Fruit fly (Drosophila melanogaster) whole organism, pupa: ENCODE results near the gene CG14957.

Experiments
- CG10348 ChIP-seq: fragments of 200-800 bp; sonication (Bioruptor generic); IDR thresholded peaks from 2 replicates; pipeline ENCODE4 v1.3.6; 2022; ENCODE audit warnings: missing biosample characterization, missing genetic modification characterization
- CG12605 ChIP-seq: fragments of 200-800 bp; sonication (Bioruptor generic); IDR thresholded peaks from 2 replicates; pipeline ENCODE4 v1.3.6; 2022; ENCODE audit warnings: missing biosample characterization, missing genetic modification characterization
- CG13204 ChIP-seq: fragments of 200-800 bp; sonication (Bioruptor generic); optimal IDR thresholded peaks from 2 replicates; lab custom pipeline; 2018; ENCODE audit warnings: missing biosample characterization, mild to moderate bottlenecking, missing genetic modification characterization, moderate library complexity
- CG14655 ChIP-seq: fragments of 200-800 bp; sonication (Bioruptor generic); optimal IDR thresholded peaks from 3 replicates; lab custom pipeline; 2017; ENCODE audit warnings: mild to moderate bottlenecking, missing biosample characterization, missing genetic modification reagents, missing genetic modification characterization
- CG15710 ChIP-seq: fragments of 200-800 bp; sonication (Bioruptor generic); optimal IDR thresholded peaks from 2 replicates; lab custom pipeline; 2018; ENCODE audit warnings: missing biosample characterization, mild to moderate bottlenecking, missing genetic modification characterization, moderate library complexity
- CG17806 ChIP-seq: fragments of 200-800 bp; sonication (Bioruptor generic); optimal IDR thresholded peaks from 2 replicates; lab custom pipeline; 2018; ENCODE audit warnings: missing biosample characterization, mild to moderate bottlenecking, missing genetic modification characterization, moderate library complexity
- CG32121 ChIP-seq: fragments of 200-800 bp; sonication (Bioruptor generic); IDR thresholded peaks from 2 replicates; pipeline ENCODE4 v1.3.6; 2022; ENCODE audit warnings: missing biosample characterization, missing genetic modification characterization
- CG34367 ChIP-seq: fragments of 200-800 bp; sonication (Bioruptor generic); optimal IDR thresholded peaks from 2 replicates; lab custom pipeline; 2018; ENCODE audit warnings: missing biosample characterization, mild to moderate bottlenecking, missing genetic modification characterization
- CG4496 ChIP-seq: fragments of 200-800 bp; sonication (Bioruptor generic); IDR thresholded peaks from 3 replicates; pipeline ENCODE4 v1.3.6; 2022; ENCODE audit warnings: missing biosample characterization, missing genetic modification characterization
- CG8159 ChIP-seq: fragments of 200-800 bp; sonication (Bioruptor generic); optimal IDR thresholded peaks from 3 replicates; lab custom pipeline; 2018; ENCODE audit warnings: missing biosample characterization, mild to moderate bottlenecking, missing genetic modification characterization, moderate library complexity
- CG8301 ChIP-seq: fragments of 200-800 bp; sonication (Bioruptor generic); optimal IDR thresholded peaks from 2 replicates; lab custom pipeline; 2018; ENCODE audit warnings: missing biosample characterization, mild to moderate bottlenecking, missing genetic modification characterization
- CG9948 ChIP-seq: fragments of 200-800 bp; sonication (Bioruptor generic); optimal IDR thresholded peaks from 2 replicates; lab custom pipeline; 2018; ENCODE audit warnings: missing biosample characterization, mild to moderate bottlenecking, missing genetic modification characterization, moderate library complexity
- D1 ChIP-seq: fragments of 200-800 bp; sonication (Bioruptor generic); optimal IDR thresholded peaks from 2 replicates; lab custom pipeline; 2018; ENCODE audit warnings: missing biosample characterization, mild to moderate bottlenecking, missing genetic modification characterization, moderate library complexity
- EcR ChIP-seq: fragments of 200-800 bp; sonication (Bioruptor generic); optimal IDR thresholded peaks from 3 replicates; lab custom pipeline; 2019; ENCODE audit warnings: missing biosample characterization, missing genetic modification characterization, mild to moderate bottlenecking, moderate library complexity, missing genetic modification reagents
- Ets98B ChIP-seq: fragments of 200-800 bp; sonication (Bioruptor generic); IDR thresholded peaks from 2 replicates; pipeline ENCODE4 v1.3.6; 2022; ENCODE audit warnings: missing biosample characterization, missing genetic modification characterization
- Pif1A ChIP-seq: fragments of 200-800 bp; sonication (Bioruptor generic); optimal IDR thresholded peaks from 3 replicates; lab custom pipeline; 2016; ENCODE audit warnings: missing biosample characterization, missing genetic modification characterization
- Pif1B ChIP-seq: fragments of 200-800 bp; sonication (Bioruptor generic); optimal IDR thresholded peaks from 3 replicates; lab custom pipeline; 2016; ENCODE audit warnings: missing biosample characterization, missing genetic modification characterization
- Snoo ChIP-seq: fragments of 200-800 bp; sonication (Bioruptor generic); optimal IDR thresholded peaks from 3 replicates; lab custom pipeline; 2017; ENCODE audit warnings: missing biosample characterization, mild to moderate bottlenecking, missing genetic modification characterization, inconsistent platforms
- fd96Ca ChIP-seq: fragments of 200-800 bp; sonication (Bioruptor generic); IDR thresholded peaks from 3 replicates; pipeline ENCODE4 v1.3.6; 2022; ENCODE audit warnings: missing biosample characterization, missing genetic modification characterization
- gl ChIP-seq: fragments of 200-800 bp; sonication (Bioruptor generic); optimal IDR thresholded peaks from 2 replicates; lab custom pipeline; 2018; ENCODE audit warnings: missing biosample characterization, mild to moderate bottlenecking, missing genetic modification characterization
- rn ChIP-seq: fragments of 200-800 bp; sonication (Bioruptor generic); IDR thresholded peaks from 2 replicates; pipeline ENCODE4 v1.3.6; 2022; ENCODE audit warnings: missing biosample characterization, missing genetic modification characterization

The CG14957 gene

DNA sequence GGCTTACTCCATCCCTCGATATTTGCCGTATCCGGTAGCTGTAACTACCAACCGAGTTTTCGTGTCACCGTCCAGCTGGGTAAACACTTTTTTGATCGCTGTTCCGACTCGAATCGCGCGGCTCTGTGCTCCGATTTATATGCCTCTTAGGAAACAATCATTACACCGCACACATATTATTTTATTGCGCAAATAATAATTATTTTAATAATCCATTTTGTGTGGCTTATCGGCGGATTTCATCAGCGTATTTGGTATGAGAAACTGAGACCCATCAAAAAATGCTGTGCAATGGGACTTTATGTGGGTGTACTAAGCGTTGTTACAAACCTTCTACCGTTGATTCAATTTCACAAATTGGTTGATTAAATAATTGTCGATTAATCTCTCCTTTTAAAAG lies 15.7 kb downstream of the CG14957 start, which contains the start of gene CG32271:
CG32271 (minus strand) TSS at position 101 of the 400 bp plus-strand sequence.
- TF ChIP-seq CG32121 (GFP tag; lab: Robert Waterston, UW) = no peak
- TF ChIP-seq Snoo = no peak
- TF ChIP-seq EcR (GFP tag; lab: Kevin White, UChicago) = no peak
- TF ChIP-seq Ets98B = no peak
- no peak for TF ChIP-seq CG12605 (GFP tag; lab: Robert Waterston, UW)
- TF ChIP-seq CG9948 (tag; lab: Kevin White, UChicago) = no peak
- no peak for TF ChIP-seq CG14655
- TF ChIP-seq gl (tag; lab: Kevin White, UChicago) = no peak
- no peak for TF ChIP-seq fd96Ca (GFP tag; lab: Robert Waterston, UW)
- TF ChIP-seq D1 = no peak
- no peak for TF ChIP-seq CG10348 (GFP tag; lab: Robert Waterston, UW)
- TF ChIP-seq CG34367 (tag; lab: Kevin White, UChicago) = no peak
- no peak for TF ChIP-seq CG17806
- TF ChIP-seq, all 21 proteins: peak for 0

DNA sequence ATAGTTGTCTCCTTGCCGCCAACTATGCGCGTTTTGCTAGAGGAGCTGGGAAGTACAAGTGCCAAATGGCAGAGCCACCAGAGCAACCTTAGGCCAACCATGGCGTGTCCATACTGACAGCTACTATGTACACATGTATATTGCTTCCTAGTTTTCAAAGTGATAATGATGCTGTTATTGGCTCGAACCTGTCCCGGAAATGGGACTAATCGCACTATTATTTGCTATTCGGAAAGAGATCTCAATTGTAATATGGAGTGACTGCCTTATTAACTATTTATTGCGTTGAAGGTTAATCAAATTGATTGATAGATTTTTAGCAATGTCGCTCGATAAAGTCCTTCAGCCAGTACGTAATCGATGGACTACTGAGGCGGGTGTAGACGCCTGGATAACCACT lies 17.0 kb downstream of the CG14957 start, which contains the start of gene CG33159:
CG33159 (minus strand) TSS at position 101 of the 400 bp plus-strand sequence.
- TF ChIP-seq D1 (no peak), CG9948 (tag; lab: Kevin White, UChicago) (no peak), gl (tag; lab: Kevin White, UChicago) (no peak), CG4496 (GFP tag; lab: Robert Waterston, UW) (no peak), CG17806 (no peak), Pif1B (GFP tag; lab: Kevin White, UChicago) (no peak), Pif1A (GFP tag; lab: Kevin White, UChicago) (no peak), rn (GFP tag; lab: Robert Waterston, UW) (no peak), CG14655 (no peak), EcR (GFP tag; lab: Kevin White, UChicago) (no peak), CG34367 (tag; lab: Kevin White, UChicago) (no peak), fd96Ca (GFP tag; lab: Robert Waterston, UW) (no peak), CG10348 (GFP tag; lab: Robert Waterston, UW) (no peak), CG12605 (GFP tag; lab: Robert Waterston, UW) (no peak), Ets98B (no peak), CG13204 (no peak), Snoo (no peak), CG32121 (GFP tag; lab: Robert Waterston, UW) (no peak), CG8159 (no peak), CG8301 (tag; lab: Kevin White, UChicago) (no peak)
- TF ChIP-seq, all 21 proteins: peak for 0

DNA sequence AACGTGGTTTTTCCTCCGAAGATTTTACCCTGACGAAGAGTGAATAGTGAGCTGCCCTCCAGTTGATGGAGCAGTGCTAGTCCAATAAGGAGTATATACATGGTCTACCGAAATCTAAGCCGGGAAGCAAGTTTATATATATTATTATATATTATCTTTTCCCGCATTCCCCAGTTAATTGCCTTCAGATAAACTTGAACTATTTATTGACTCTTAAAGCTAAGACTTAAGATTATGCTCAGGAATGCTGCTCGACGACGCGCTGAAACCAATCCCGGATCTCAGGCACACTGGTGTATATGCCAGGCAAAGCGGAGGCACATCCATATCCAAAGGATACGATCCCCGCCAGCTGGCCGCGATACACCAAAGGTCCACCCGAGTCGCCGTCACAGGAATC lies 18.0 kb downstream of the CG14957 start, which contains the start of gene CG32277:
CG32277 (minus strand) TSS at position 101 of the 400 bp plus-strand sequence.
- TF ChIP-seq CG8301 (tag; lab: Kevin White, UChicago) = no peak
- no peak for TF ChIP-seq Snoo
- TF ChIP-seq rn (GFP tag; lab: Robert Waterston, UW) = no peak
- TF ChIP-seq CG10348 (GFP tag; lab: Robert Waterston, UW) = no peak
- no peak for TF ChIP-seq Pif1B (GFP tag; lab: Kevin White, UChicago)

DNA sequence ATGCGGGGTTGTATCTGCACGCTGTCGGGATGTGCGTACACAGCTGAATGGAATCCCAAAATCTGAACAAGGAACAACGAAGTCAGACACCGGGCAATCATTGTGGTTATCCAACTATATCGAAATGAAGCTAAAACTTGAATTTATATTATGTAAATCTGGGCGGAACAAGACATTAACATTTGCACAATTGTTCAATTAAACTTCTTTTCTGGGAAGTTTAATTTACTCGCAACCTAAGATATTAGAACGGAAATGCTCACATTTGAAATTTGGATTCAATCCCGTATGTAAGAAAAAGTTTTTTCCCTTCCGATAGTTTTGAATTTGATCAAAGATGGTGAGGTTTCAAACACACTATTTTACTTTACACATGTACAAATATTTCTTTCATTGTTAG lies 18.9 kb downstream of the CG14957 start, which contains the start of gene CG33160:
CG33160 (minus strand) TSS at position 101 of the 400 bp plus-strand sequence.
- TF ChIP-seq CG17806 = no peak
- TF ChIP-seq gl (tag; lab: Kevin White, UChicago) = no peak
- TF ChIP-seq CG10348 (GFP tag; lab: Robert Waterston, UW) = no peak
- no peak for TF ChIP-seq CG15710 (tag; lab: Kevin White, UChicago)
- no peak for TF ChIP-seq Pif1A (GFP tag; lab: Kevin White, UChicago)
- no peak for TF ChIP-seq CG14655
- no peak for TF ChIP-seq rn (GFP tag; lab: Robert Waterston, UW)
- TF ChIP-seq CG13204 = no peak
- TF ChIP-seq Ets98B = no peak
- no peak for TF ChIP-seq CG34367 (tag; lab: Kevin White, UChicago)
- no peak for TF ChIP-seq EcR (GFP tag; lab: Kevin White, UChicago)

DNA sequence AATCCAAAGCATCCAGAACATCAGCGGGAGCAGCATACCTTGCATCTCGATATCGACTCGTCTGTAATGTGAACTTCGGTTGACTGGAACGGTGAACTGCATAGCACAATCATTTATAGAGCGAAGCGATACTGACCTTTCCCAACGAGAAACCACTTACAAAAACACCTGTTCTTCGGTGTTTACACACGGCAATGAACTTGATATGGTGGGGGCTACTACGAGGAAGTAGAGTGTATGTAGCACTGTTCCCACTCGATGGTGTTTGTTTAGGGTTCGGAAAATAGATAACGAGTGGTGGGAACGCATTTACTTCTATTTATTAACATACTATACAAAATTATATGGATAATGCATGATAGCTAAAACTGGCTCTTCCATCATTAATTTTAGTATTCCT lies 21.5 kb downstream of the CG14957 start, which contains the start of the genes CG32269 and CG32270:
CG32269 (minus strand) TSS at position 91 of the 400 bp plus-strand sequence.
CG32270 (minus strand) TSS at position 91 of the 400 bp plus-strand sequence.
- TF ChIP-seq fd96Ca (GFP tag; lab: Robert Waterston, UW) (no peak), Ets98B (no peak), CG32121 (GFP tag; lab: Robert Waterston, UW) (no peak), gl (tag; lab: Kevin White, UChicago) (no peak), Snoo (no peak), Pif1B (GFP tag; lab: Kevin White, UChicago) (no peak), CG17806 (no peak), CG15710 (tag; lab: Kevin White, UChicago) (no peak), CG14655 (no peak), CG13204 (no peak), CG10348 (GFP tag; lab: Robert Waterston, UW) (no peak), CG9948 (tag; lab: Kevin White, UChicago) (no peak), CG8159 (no peak), CG8301 (tag; lab: Kevin White, UChicago) (no peak), CG4496 (GFP tag; lab: Robert Waterston, UW) (no peak), EcR (GFP tag; lab: Kevin White, UChicago) (no peak)

DNA sequence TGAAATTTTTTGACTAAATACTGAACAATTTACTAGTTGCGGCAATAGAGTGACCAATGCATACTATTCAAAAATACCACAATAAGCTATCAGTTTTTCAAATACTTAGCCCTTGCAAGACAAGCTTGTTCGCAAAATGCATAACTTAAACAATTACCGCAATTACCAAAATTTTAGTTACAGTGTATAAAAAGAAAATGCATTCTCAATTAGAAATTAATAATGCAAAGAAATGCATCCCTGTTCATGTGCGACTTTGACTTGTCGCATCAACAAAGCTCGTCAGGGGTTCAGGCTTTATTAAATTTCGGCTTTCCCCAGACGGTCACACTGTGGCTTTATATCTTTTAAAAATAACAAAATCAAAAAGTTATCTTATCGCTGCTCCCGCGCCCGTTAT lies 31.5 kb downstream of the CG14957 start, which contains the start of the genes hob and nSMase:
hob (minus strand) TSS at position 62 of the 400 bp plus-strand sequence.
nSMase (plus strand) TSS at position 298 of the 400 bp plus-strand sequence.
- TF ChIP-seq rn (GFP tag; lab: Robert Waterston, UW) (no peak), CG8301 (tag; lab: Kevin White, UChicago) (no peak), CG9948 (tag; lab: Kevin White, UChicago) (no peak), Pif1A (GFP tag; lab: Kevin White, UChicago) (no peak), CG14655 (no peak), CG12605 (GFP tag; lab: Robert Waterston, UW) (no peak), CG13204 (no peak), CG4496 (GFP tag; lab: Robert Waterston, UW) (no peak), Snoo (no peak), fd96Ca (GFP tag; lab: Robert Waterston, UW) (no peak), gl (tag; lab: Kevin White, UChicago) (no peak), CG32121 (GFP tag; lab: Robert Waterston, UW) (no peak), CG8159 (no peak), CG17806 (no peak), CG15710 (tag; lab: Kevin White, UChicago) (no peak), Ets98B (no peak), CG34367 (tag; lab: Kevin White, UChicago) (no peak), D1 (no peak)
